Worm (Caenorhabditis elegans) whole organism, late embryonic: ENCODE measurements around the gene oac-53.

Experiments
- ceh-45 ChIP-seq: fragments of 200-800 bp; sonication (Bioruptor generic); IDR thresholded peaks from 2 replicates; pipeline ENCODE4 v1.3.6; 2022; ENCODE audit warnings: missing genetic modification reagents, missing genetic modification characterization, missing compliant biosample characterization
- ceh-9 ChIP-seq: sonication (generic microtip); optimal IDR thresholded peaks from 2 replicates; lab custom pipeline; 2016; ENCODE audit warnings: mild to moderate bottlenecking, missing genetic modification characterization, inconsistent platforms, missing compliant biosample characterization
- che-1 ChIP-seq: sonication (generic microtip); optimal IDR thresholded peaks from 2 replicates; lab custom pipeline; 2016; ENCODE audit warnings: mild to moderate bottlenecking, missing genetic modification characterization, missing compliant biosample characterization
- nfya-1 ChIP-seq: sonication (generic microtip); optimal IDR thresholded peaks from 2 replicates; lab custom pipeline; 2017; ENCODE audit warnings: missing genetic modification characterization, mild to moderate bottlenecking, missing compliant biosample characterization, antibody characterized with exemption, moderate library complexity
- pag-3 ChIP-seq: sonication (generic microtip); optimal IDR thresholded peaks from 2 replicates; lab custom pipeline; 2016; ENCODE audit warnings: missing compliant biosample characterization, missing genetic modification characterization, borderline replicate concordance
- syd-9 ChIP-seq: sonication (generic microtip); optimal IDR thresholded peaks from 2 replicates; lab custom pipeline; 2016; ENCODE audit warnings: mild to moderate bottlenecking, missing genetic modification characterization, moderate library complexity, missing compliant biosample characterization

- TF ChIP-seq pag-3 (tag; lab: Kevin White, UChicago) (no peak), syd-9 (tag; lab: Kevin White, UChicago) (no peak), nfya-1 (tag; lab: Kevin White, UChicago) (no peak), che-1 (tag; lab: Kevin White, UChicago) (no peak), ceh-9 (tag; lab: Kevin White, UChicago) (no peak), ceh-45 (GFP tag; lab: Robert Waterston, UW) (no peak)
Observed at ce11 chrV:16646372-16646771, 18.6 kb upstream of the oac-53 start, which contains the start of gene W06G6.9.
